Worm (Caenorhabditis elegans) whole organism, young adult: ENCODE results near the gene clec-56.

Experiments
- B0019.2 ChIP-seq: fragments of 200-800 bp; sonication (Bioruptor generic); conservative IDR thresholded peaks from 2 replicates; pipeline ENCODE4 v1.3.6; 2022; ENCODE audit warnings: missing genetic modification reagents, missing genetic modification characterization, missing compliant biosample characterization
- B0336.3 ChIP-seq: fragments of 200-800 bp; sonication (Bioruptor generic); IDR thresholded peaks from 2 replicates; pipeline ENCODE4 v1.3.6; 2022; ENCODE audit warnings: missing genetic modification characterization, missing compliant biosample characterization
- F33H1.4 ChIP-seq: fragments of 200-800 bp; sonication (Bioruptor generic); IDR thresholded peaks from 2 replicates; pipeline ENCODE4 v1.3.6; 2022; ENCODE audit warnings: missing genetic modification reagents, missing genetic modification characterization, missing compliant biosample characterization
- F39B2.1 ChIP-seq: fragments of 200-800 bp; sonication (Bioruptor generic); IDR thresholded peaks from 2 replicates; pipeline ENCODE4 v1.3.6; 2022; ENCODE audit warnings: missing genetic modification reagents, missing genetic modification characterization, missing compliant biosample characterization
- F55B11.4 ChIP-seq: sonication (generic microtip); optimal IDR thresholded peaks from 2 replicates; lab custom pipeline; 2016; ENCODE audit warnings: missing compliant biosample characterization, missing genetic modification characterization, borderline replicate concordance; ENCODE audit not compliant: insufficient read depth
- K11D2.4 ChIP-seq: fragments of 200-800 bp; sonication (Bioruptor generic); IDR thresholded peaks from 2 replicates; pipeline ENCODE4 v1.3.6; 2022; ENCODE audit warnings: missing genetic modification reagents, missing genetic modification characterization, missing compliant biosample characterization
- T07F8.4 ChIP-seq: sonication (generic microtip); optimal IDR thresholded peaks from 2 replicates; lab custom pipeline; 2016; ENCODE audit warnings: mild to moderate bottlenecking, missing genetic modification characterization, moderate library complexity, missing compliant biosample characterization
- T26A5.8 ChIP-seq: sonication (generic microtip); optimal IDR thresholded peaks from 2 replicates; lab custom pipeline; 2016; ENCODE audit warnings: missing genetic modification characterization, missing compliant biosample characterization
- Y53F4B.3 ChIP-seq: fragments of 200-800 bp; sonication (Bioruptor generic); IDR thresholded peaks from 2 replicates; pipeline ENCODE4 v1.3.6; 2022; ENCODE audit warnings: missing genetic modification reagents, missing genetic modification characterization, missing compliant biosample characterization
- Y53G8AR.9 ChIP-seq: fragments of 200-800 bp; sonication (Bioruptor generic); conservative IDR thresholded peaks from 2 replicates; pipeline ENCODE4 v1.3.6; 2022; ENCODE audit warnings: missing genetic modification reagents, missing genetic modification characterization, missing compliant biosample characterization
- Y56A3A.18 ChIP-seq: fragments of 200-800 bp; sonication (Bioruptor generic); IDR thresholded peaks from 2 replicates; pipeline ENCODE4 v1.3.6; 2022; ENCODE audit warnings: missing genetic modification reagents, missing genetic modification characterization, missing compliant biosample characterization
- akir-1 ChIP-seq: fragments of 200-800 bp; sonication (Bioruptor generic); optimal IDR thresholded peaks from 2 replicates; lab custom pipeline; 2018; ENCODE audit warnings: mild to moderate bottlenecking, missing genetic modification characterization, moderate library complexity, missing compliant biosample characterization
- athp-1 ChIP-seq: sonication (generic microtip); optimal IDR thresholded peaks from 2 replicates; lab custom pipeline; 2017; ENCODE audit warnings: mild to moderate bottlenecking, missing genetic modification characterization, missing compliant biosample characterization
- attf-3 ChIP-seq: fragments of 200-800 bp; sonication (Bioruptor generic); conservative IDR thresholded peaks from 2 replicates; pipeline ENCODE4 v1.3.6; 2022; ENCODE audit warnings: missing genetic modification reagents, missing genetic modification characterization, missing compliant biosample characterization
- cebp-2 ChIP-seq: fragments of 200-800 bp; sonication (Bioruptor generic); IDR thresholded peaks from 2 replicates; pipeline ENCODE4 v1.3.6; 2022; ENCODE audit warnings: missing genetic modification characterization, missing compliant biosample characterization
- ceh-100 ChIP-seq: fragments of 200-800 bp; sonication (Bioruptor generic); IDR thresholded peaks from 2 replicates; pipeline ENCODE4 v1.3.6; 2022; ENCODE audit warnings: missing genetic modification reagents, missing genetic modification characterization, missing compliant biosample characterization
- ceh-58 ChIP-seq: fragments of 200-800 bp; sonication (Bioruptor generic); IDR thresholded peaks from 2 replicates; pipeline ENCODE4 v1.3.6; 2022; ENCODE audit warnings: missing genetic modification characterization, missing compliant biosample characterization
- ceh-79 ChIP-seq: sonication (generic microtip); optimal IDR thresholded peaks from 2 replicates; lab custom pipeline; 2017; ENCODE audit warnings: mild to moderate bottlenecking, missing genetic modification characterization, missing compliant biosample characterization
- dpl-1 ChIP-seq: fragments of 150-350 bp; optimal IDR thresholded peaks from 2 replicates; lab custom pipeline; 2014; ENCODE audit warnings: missing biosample characterization, missing genetic modification reagents, missing genetic modification characterization
- egrh-3 ChIP-seq: fragments of 200-800 bp; sonication (Bioruptor generic); IDR thresholded peaks from 2 replicates; pipeline ENCODE4 v1.3.6; 2022; ENCODE audit warnings: missing genetic modification reagents, missing genetic modification characterization, missing compliant biosample characterization
- ekl-4 ChIP-seq: fragments of 200-800 bp; sonication (Bioruptor generic); IDR thresholded peaks from 2 replicates; pipeline ENCODE4 v1.3.6; 2022; ENCODE audit warnings: missing genetic modification reagents, missing genetic modification characterization, missing compliant biosample characterization
- ets-4 ChIP-seq: fragments of 200-800 bp; sonication (Bioruptor generic); optimal IDR thresholded peaks from 2 replicates; lab custom pipeline; 2018; ENCODE audit warnings: mild to moderate bottlenecking, missing genetic modification characterization, missing compliant biosample characterization
- gei-17 ChIP-seq: fragments of 200-800 bp; sonication (Bioruptor generic); optimal IDR thresholded peaks from 2 replicates; lab custom pipeline; 2018; ENCODE audit warnings: mild to moderate bottlenecking, missing genetic modification characterization, missing compliant biosample characterization
- lin-54 ChIP-seq: fragments of 200-800 bp; sonication (Bioruptor generic); optimal IDR thresholded peaks from 2 replicates; lab custom pipeline; 2018; ENCODE audit warnings: mild to moderate bottlenecking, missing genetic modification characterization, missing compliant biosample characterization
- lsy-27 ChIP-seq: sonication (generic microtip); optimal IDR thresholded peaks from 2 replicates; lab custom pipeline; 2017; ENCODE audit warnings: missing genetic modification characterization, mild to moderate bottlenecking, missing compliant biosample characterization, antibody characterized with exemption, missing genotype, borderline replicate concordance; ENCODE audit not compliant: insufficient read depth
- madf-10 ChIP-seq: sonication (generic microtip); optimal IDR thresholded peaks from 2 replicates; lab custom pipeline; 2016; ENCODE audit warnings: mild to moderate bottlenecking, missing genetic modification characterization, missing compliant biosample characterization
- madf-3 ChIP-seq: fragments of 200-800 bp; sonication (Bioruptor generic); IDR thresholded peaks from 2 replicates; pipeline ENCODE4 v1.3.6; 2022; ENCODE audit warnings: missing genetic modification reagents, missing genetic modification characterization, missing compliant biosample characterization
- madf-6 ChIP-seq: fragments of 200-800 bp; sonication (Bioruptor generic); IDR thresholded peaks from 2 replicates; pipeline ENCODE4 v1.3.6; 2022; ENCODE audit warnings: missing genetic modification reagents, missing genetic modification characterization, missing compliant biosample characterization
- nfya-1 ChIP-seq: sonication (generic microtip); optimal IDR thresholded peaks from 2 replicates; lab custom pipeline; 2017; ENCODE audit warnings: antibody characterized with exemption, missing compliant biosample characterization, missing genetic modification characterization, borderline replicate concordance; ENCODE audit not compliant: insufficient read depth
- nfyb-1 ChIP-seq: fragments of 200-800 bp; sonication (Bioruptor generic); IDR thresholded peaks from 2 replicates; pipeline ENCODE4 v1.3.6; 2022; ENCODE audit warnings: missing genetic modification reagents, missing genetic modification characterization, missing compliant biosample characterization
- rcor-1 ChIP-seq: fragments of 200-800 bp; sonication (Bioruptor generic); IDR thresholded peaks from 2 replicates; pipeline ENCODE4 v1.3.6; 2022; ENCODE audit warnings: missing genetic modification reagents, missing genetic modification characterization, missing compliant biosample characterization
- repo-1 ChIP-seq: sonication (generic microtip); optimal IDR thresholded peaks from 2 replicates; lab custom pipeline; 2017; ENCODE audit warnings: mild to moderate bottlenecking, missing genetic modification characterization, missing compliant biosample characterization
- snpc-1.1 ChIP-seq: sonication (generic microtip); optimal IDR thresholded peaks from 2 replicates; lab custom pipeline; 2017; ENCODE audit warnings: missing genetic modification characterization, mild to moderate bottlenecking, missing compliant biosample characterization, antibody characterized with exemption, moderate library complexity, missing genotype, missing genetic modification reagents; ENCODE audit not compliant: insufficient read depth
- tbx-9 ChIP-seq: sonication (generic microtip); optimal IDR thresholded peaks from 2 replicates; lab custom pipeline; 2016; ENCODE audit warnings: borderline replicate concordance, missing genetic modification characterization, inconsistent platforms, missing compliant biosample characterization
- xnd-1 ChIP-seq: sonication (generic microtip); optimal IDR thresholded peaks from 2 replicates; lab custom pipeline; 2016; ENCODE audit warnings: missing genotype, missing genetic modification reagents, missing genetic modification characterization, missing compliant biosample characterization
- ztf-22 ChIP-seq: fragments of 200-800 bp; sonication (Bioruptor generic); optimal IDR thresholded peaks from 2 replicates; lab custom pipeline; 2018; ENCODE audit warnings: mild to moderate bottlenecking, missing genetic modification characterization, moderate library complexity, missing compliant biosample characterization

clec-56 gene

DNA sequence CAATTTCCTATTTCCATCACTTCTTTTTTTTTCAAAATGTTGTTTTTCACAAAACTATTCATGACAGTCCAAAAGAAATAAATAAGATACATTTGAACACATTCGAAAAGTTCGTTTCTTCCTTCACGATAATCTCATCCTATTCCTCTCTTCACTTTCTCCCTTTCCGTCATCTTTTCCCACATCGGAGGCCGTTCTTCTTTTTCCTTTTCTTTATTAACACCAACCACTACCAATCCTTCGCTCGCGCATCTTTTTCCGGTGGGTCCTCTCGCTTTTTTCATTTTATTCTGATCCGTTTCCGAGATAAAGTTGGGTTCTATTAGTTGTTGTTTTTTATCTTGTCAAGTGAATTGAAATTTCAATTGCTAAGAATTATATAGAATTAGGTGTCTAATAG is 21.3 kb downstream of the clec-56 start:
- TF ChIP-seq repo-1 (tag; lab: Kevin White, UChicago), result no peak
- TF ChIP-seq madf-10 (tag; lab: Kevin White, UChicago), result no peak
- no peak for TF ChIP-seq Y53F4B.3 (GFP tag; lab: Robert Waterston, UW)
- TF ChIP-seq T07F8.4 (tag; lab: Kevin White, UChicago), result no peak
- TF ChIP-seq ekl-4 (GFP tag; lab: Robert Waterston, UW), result no peak
- TF ChIP-seq B0336.3 (GFP tag; lab: Robert Waterston, UW), result no peak
- TF ChIP-seq egrh-3 (GFP tag; lab: Robert Waterston, UW), result no peak
- TF ChIP-seq dpl-1 (GFP tag; lab: Kevin White, UChicago), result no peak
- no peak for TF ChIP-seq athp-1 (tag; lab: Kevin White, UChicago)
- no peak for TF ChIP-seq F39B2.1 (GFP tag; lab: Robert Waterston, UW)
- TF ChIP-seq cebp-2, result no peak
- no peak for TF ChIP-seq tbx-9
- TF ChIP-seq T26A5.8 (tag; lab: Kevin White, UChicago), result no peak
- no peak for TF ChIP-seq xnd-1 (tag; lab: Kevin White, UChicago)
- TF ChIP-seq rcor-1 (GFP tag; lab: Robert Waterston, UW), result no peak
- TF ChIP-seq K11D2.4 (GFP tag; lab: Robert Waterston, UW), result no peak
- no peak for TF ChIP-seq F33H1.4
- TF ChIP-seq ceh-58 (GFP tag; lab: Robert Waterston, UW), result no peak

DNA sequence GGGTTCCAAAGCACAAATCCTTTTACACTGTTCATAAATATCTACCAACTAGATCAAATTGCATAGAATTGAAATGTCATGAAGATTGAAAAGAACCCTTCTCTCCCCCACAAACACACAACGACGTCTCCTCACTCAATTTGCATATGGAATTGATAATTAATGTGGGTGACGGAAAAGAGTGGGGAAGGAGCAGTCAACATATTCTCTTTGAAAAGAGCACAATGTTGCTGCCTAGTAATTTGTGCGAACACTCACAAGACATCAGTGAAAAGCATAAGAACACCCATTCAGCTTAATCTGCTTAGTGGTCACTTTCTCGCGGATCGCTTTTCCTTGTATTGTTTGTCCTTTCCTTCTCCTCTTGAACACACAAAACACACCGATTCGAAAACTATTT is 22.2 kb downstream of the clec-56 start:
- TF ChIP-seq ceh-100 (GFP tag; lab: Robert Waterston, UW) (no peak), ceh-79 (tag; lab: Kevin White, UChicago) (no peak), repo-1 (tag; lab: Kevin White, UChicago) (no peak), akir-1 (no peak), madf-3 (GFP tag; lab: Robert Waterston, UW) (no peak), F55B11.4 (tag; lab: Kevin White, UChicago) (no peak), Y56A3A.18 (GFP tag; lab: Robert Waterston, UW) (0 out of 2 replicates have a peak, but pooled peaks have one; percentile 36), gei-17 (GFP tag; lab: Kevin White, UChicago) (no peak), nfyb-1 (GFP tag; lab: Robert Waterston, UW) (no peak)

DNA sequence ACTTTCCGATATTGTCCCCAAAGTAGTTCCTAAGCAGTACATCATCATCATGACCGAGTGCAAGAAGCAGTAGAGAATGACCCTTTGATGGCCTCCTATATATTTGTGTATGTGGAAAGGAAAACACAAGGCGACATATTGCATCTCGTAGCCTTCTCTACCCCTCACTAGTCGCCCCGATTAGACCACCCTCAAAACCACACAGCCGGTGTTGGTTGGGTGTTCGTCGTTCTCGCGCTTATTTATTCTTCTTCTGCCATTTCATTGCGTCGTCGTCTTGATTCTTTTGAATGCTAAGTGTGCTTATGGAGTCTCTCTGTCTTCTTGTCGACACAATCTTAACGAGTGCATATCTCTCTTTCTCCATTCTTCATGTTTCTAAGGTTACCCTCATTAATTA is 24.0 kb downstream of the clec-56 start:
- TF ChIP-seq B0019.2 (no peak), ztf-22 (GFP tag; lab: Kevin White, UChicago) (no peak), snpc-1.1 (tag; lab: Kevin White, UChicago) (no peak), nfya-1 (tag; lab: Kevin White, UChicago) (no peak), lsy-27 (tag; lab: Kevin White, UChicago) (no peak), ets-4 (GFP tag; lab: Kevin White, UChicago) (no peak), madf-6 (GFP tag; lab: Robert Waterston, UW) (no peak), attf-3 (no peak), lin-54 (GFP tag; lab: Kevin White, UChicago) (no peak), Y53G8AR.9 (no peak)
